Worm (Caenorhabditis elegans): ENCODE data around the gene C16C8.8.

- no peak for TF ChIP-seq mel-28 (tag; optimal IDR thresholded peaks at IDR 0.05; ENCODE audit: borderline replicate concordance)
- no peak for TF ChIP-seq unc-62 (GFP tag; optimal IDR thresholded peaks at IDR 0.05)
- no peak for TF ChIP-seq Y56A3A.18 (GFP tag; IDR thresholded peaks at IDR 0.05)
- no peak for TF ChIP-seq rcor-1 (GFP tag; IDR thresholded peaks at IDR 0.05)
- no peak for TF ChIP-seq ztf-22 (GFP tag; optimal IDR thresholded peaks at IDR 0.05)
- no peak for TF ChIP-seq nfyb-1 (GFP tag; IDR thresholded peaks at IDR 0.05)
- TF ChIP-seq egl-18 (GFP tag; IDR thresholded peaks at IDR 0.05): no peak
- TF ChIP-seq nhr-27 (tag; optimal IDR thresholded peaks at IDR 0.05): no peak
- no peak for TF ChIP-seq sea-2 (GFP tag; IDR thresholded peaks at IDR 0.05)
These were observed 14.8 kb downstream of the C16C8.8 start, which contains the start of the genes C16C8.20 and gldi-6 for ce11 chrII:3446647-3447046.
